Worm (Caenorhabditis elegans): ENCODE results near the gene C39D10.7.

C39D10.7 gene

ce11 chrX:7951578-7951977 is 37.8 kb upstream of the C39D10.7 start (continued):
- no peak for TF ChIP-seq madf-5 (GFP tag; IDR thresholded peaks at IDR 0.05)
- no peak for TF ChIP-seq jun-1 (tag; optimal IDR thresholded peaks at IDR 0.05)
- 0 out of 2 replicates have a peak, but pooled peaks have one; percentile 37 for TF ChIP-seq D1046.2 (GFP tag; IDR thresholded peaks at IDR 0.05)
- TF ChIP-seq ceh-32 (tag; optimal IDR thresholded peaks at IDR 0.05; ENCODE audit: poor library complexity) = peak; percentile 56
- TF ChIP-seq zfp-3 (GFP tag; conservative IDR thresholded peaks at IDR 0.05) = no peak
- TF ChIP-seq aha-1 (tag) = peak; percentile 99
- no peak for TF ChIP-seq nhr-6 (tag; optimal IDR thresholded peaks at IDR 0.05)
- TF ChIP-seq zip-2 (tag; optimal IDR thresholded peaks at IDR 0.05) = no peak
- TF ChIP-seq ZK337.2 (GFP tag; IDR thresholded peaks at IDR 0.05) = no peak
- peak; percentile 25 for TF ChIP-seq ceh-28 (tag; optimal IDR thresholded peaks at IDR 0.05)
- peak; percentile 98 for TF ChIP-seq hlh-11 (tag; optimal IDR thresholded peaks at IDR 0.05)
- peak; percentile 67 for TF ChIP-seq gei-8 (GFP tag; optimal IDR thresholded peaks at IDR 0.05)
- peak; percentile 78 for TF ChIP-seq php-3 (GFP tag; IDR thresholded peaks at IDR 0.05)
- peak; percentile 90 for TF ChIP-seq hmg-1.1 (GFP tag; IDR thresholded peaks at IDR 0.05)
- peak; percentile 63 for TF ChIP-seq nhr-28 (tag; optimal IDR thresholded peaks at IDR 0.05)
- 0 out of 2 replicates have a peak, but pooled peaks have one; percentile 40 for TF ChIP-seq lin-29 (GFP tag; IDR thresholded peaks at IDR 0.05)
- TF ChIP-seq nhr-102 (tag; optimal IDR thresholded peaks at IDR 0.05) = peak; percentile 53
- TF ChIP-seq nhr-48 (tag; optimal IDR thresholded peaks at IDR 0.05) = peak; percentile 54
- TF ChIP-seq zfp-2 (tag; optimal IDR thresholded peaks at IDR 0.05) = peak; percentile 34
- TF ChIP-seq rbr-2 (tag; optimal IDR thresholded peaks at IDR 0.05) = peak; percentile 83
- no peak for TF ChIP-seq egl-27 (tag; optimal IDR thresholded peaks at IDR 0.05)
- TF ChIP-seq mxl-3 (GFP tag; optimal IDR thresholded peaks at IDR 0.05) = peak; percentile 81
- TF ChIP-seq dpl-1 (GFP tag; optimal IDR thresholded peaks at IDR 0.05) = peak; percentile 38

ce11 chrX:7945438-7945837 is 31.7 kb upstream of the C39D10.7 start:
- peak; percentile 17 for TF ChIP-seq hlh-11 (tag; optimal IDR thresholded peaks at IDR 0.05)
- peak; percentile 30 for TF ChIP-seq aha-1 (tag)
- no peak for TF ChIP-seq R02D3.7 (tag; optimal IDR thresholded peaks at IDR 0.05)
- TF ChIP-seq ztf-7 (tag; optimal IDR thresholded peaks at IDR 0.05) = no peak
- peak in 1 of 2 experiments; percentile 29 for TF ChIP-seq daf-16 (GFP tag; optimal IDR thresholded peaks at IDR 0.05)
- TF ChIP-seq daf-16 (tag; optimal IDR thresholded peaks at IDR 0.05) = no peak

ce11 chrX:7944999-7945398 is 31.3 kb upstream of the C39D10.7 start, which contains the start of gene tnt-3:
Gene tnt-3 (minus strand): TSS chrX:7945099.
- TF ChIP-seq daf-12 (tag; optimal IDR thresholded peaks at IDR 0.05) = no peak
- TF ChIP-seq rbr-2 (tag; optimal IDR thresholded peaks at IDR 0.05) = no peak
- no peak for TF ChIP-seq lin-15B (tag; optimal IDR thresholded peaks at IDR 0.05)
- no peak for TF ChIP-seq F37D6.2 (tag; optimal IDR thresholded peaks at IDR 0.05)
- TF ChIP-seq fkh-10 (GFP tag; optimal IDR thresholded peaks at IDR 0.05) = no peak
- no peak for TF ChIP-seq hlh-30 (tag; optimal IDR thresholded peaks at IDR 0.05; ENCODE audit: insufficient read depth)
- no peak for TF ChIP-seq nhr-77 (tag; optimal IDR thresholded peaks at IDR 0.05)
- no peak for TF ChIP-seq spr-3 (GFP tag; optimal IDR thresholded peaks at IDR 0.05)
- TF ChIP-seq egl-27 (tag; optimal IDR thresholded peaks at IDR 0.05) = no peak
- no peak for TF ChIP-seq hif-1 (tag; optimal IDR thresholded peaks at IDR 0.05)
- no peak for TF ChIP-seq nhr-102 (tag; optimal IDR thresholded peaks at IDR 0.05)
- no peak for TF ChIP-seq F49E8.2 (tag; optimal IDR thresholded peaks at IDR 0.05; ENCODE audit: borderline replicate concordance)
- no peak for TF ChIP-seq arid-1 (GFP tag; conservative IDR thresholded peaks at IDR 0.05)

- TF ChIP-seq zip-11 (GFP tag; IDR thresholded peaks at IDR 0.05) (no peak), aha-1 (tag) (peak; percentile 90)
Observed at ce11 chrX:7942675-7943074, 28.9 kb upstream of the C39D10.7 start.
